Worm (Caenorhabditis elegans): ENCODE measurements around the gene F37C4.4.
"Not testable (repeated sequence)": the region's sequence is repeated elsewhere in the genome, so short reads cannot be mapped to it uniquely, and the experiment has no call there.

The F37C4.4 gene

DNA sequence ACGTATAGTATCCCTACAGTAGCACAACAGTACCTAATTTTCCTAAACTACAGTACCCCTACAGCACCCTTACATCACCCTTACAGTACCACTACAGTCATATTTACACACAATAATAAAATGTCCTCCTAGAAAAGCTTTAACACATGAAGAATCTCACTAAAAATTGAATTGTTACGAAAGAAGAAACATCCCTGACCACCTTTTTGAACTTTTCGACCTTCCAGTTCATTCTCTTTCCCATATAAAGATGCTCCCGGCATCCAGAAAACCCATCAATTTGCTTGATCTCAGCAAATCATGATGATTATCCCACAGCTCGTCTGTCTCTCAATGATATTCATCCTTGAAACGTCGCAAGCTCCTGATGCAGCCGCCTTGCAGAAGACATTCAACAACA, 37.5 kb downstream of the F37C4.4 start, which contains the start of gene F56D6.21:
Gene F56D6.21, plus strand, starts transcription at position 301 of the 400 bp plus-strand sequence.
- no peak for TF ChIP-seq nhr-10 (tag; optimal IDR thresholded peaks at IDR 0.05)
- no peak for TF ChIP-seq R02D3.7 (tag; optimal IDR thresholded peaks at IDR 0.05)
- TF ChIP-seq dmd-4 (tag; optimal IDR thresholded peaks at IDR 0.05): no peak
- no peak for TF ChIP-seq F13H6.1 (tag; optimal IDR thresholded peaks at IDR 0.05)
- no peak for TF ChIP-seq alr-1 (tag; optimal IDR thresholded peaks at IDR 0.05)
- TF ChIP-seq mbf-1 (tag; optimal IDR thresholded peaks at IDR 0.05): no peak
- no peak for TF ChIP-seq lsy-2 (tag; optimal IDR thresholded peaks at IDR 0.05)
- TF ChIP-seq nhr-21 (tag; optimal IDR thresholded peaks at IDR 0.05): no peak
- TF ChIP-seq sma-9 (GFP tag; optimal IDR thresholded peaks at IDR 0.05): no peak
- no peak for TF ChIP-seq sma-9 (tag; optimal IDR thresholded peaks at IDR 0.05)
- no peak for TF ChIP-seq nhr-237 (tag; optimal IDR thresholded peaks at IDR 0.05)
- TF ChIP-seq egl-27 (tag; optimal IDR thresholded peaks at IDR 0.05): no peak
- TF ChIP-seq skn-1 (tag; optimal IDR thresholded peaks at IDR 0.05): no peak
- TF ChIP-seq ztf-11 (tag; optimal IDR thresholded peaks at IDR 0.05): no peak
- TF ChIP-seq sma-3 (GFP tag; optimal IDR thresholded peaks at IDR 0.05): no peak
- no peak for TF ChIP-seq nhr-77 (tag; optimal IDR thresholded peaks at IDR 0.05)
- TF ChIP-seq gmeb-1 (tag; optimal IDR thresholded peaks at IDR 0.05): no peak
- no peak for TF ChIP-seq peb-1 (tag; optimal IDR thresholded peaks at IDR 0.05)
- no peak for TF ChIP-seq mab-5 (tag; optimal IDR thresholded peaks at IDR 0.05)
- no peak for TF ChIP-seq blmp-1 (tag; optimal IDR thresholded peaks at IDR 0.05; ENCODE audit: insufficient read depth)

DNA sequence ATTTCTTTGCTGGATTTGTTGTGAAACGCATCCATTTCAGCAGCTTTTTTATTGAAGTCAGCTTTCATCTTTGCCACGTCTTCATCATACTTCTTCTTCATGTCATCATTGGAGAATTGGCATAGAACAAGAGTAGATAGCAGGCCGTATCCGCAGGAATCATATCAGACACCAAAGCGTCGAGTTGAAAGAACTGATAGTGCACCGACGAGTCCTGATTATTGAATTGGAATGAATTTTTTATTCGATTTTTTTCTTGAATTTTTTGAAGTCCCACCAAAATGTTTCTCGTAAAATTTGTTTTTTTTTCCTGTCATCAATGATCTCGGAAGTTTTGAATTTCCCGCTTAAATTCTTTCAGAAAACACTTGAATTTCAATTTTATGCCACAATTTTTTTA, 39.3 kb downstream of the F37C4.4 start, which contains the start of gene F56D6.11:
Gene F56D6.11, minus strand, starts transcription at position 101 of the 400 bp plus-strand sequence.
- no peak for TF ChIP-seq nhr-77 (tag; optimal IDR thresholded peaks at IDR 0.05)
- TF ChIP-seq crh-2 (tag; optimal IDR thresholded peaks at IDR 0.05): no peak
- no peak for TF ChIP-seq lin-11 (tag; optimal IDR thresholded peaks at IDR 0.05)
- no peak for TF ChIP-seq R02D3.7 (tag; optimal IDR thresholded peaks at IDR 0.05)
- TF ChIP-seq snpc-4 (tag; optimal IDR thresholded peaks at IDR 0.05): no peak
- no peak for TF ChIP-seq nhr-129 (tag; optimal IDR thresholded peaks at IDR 0.05)
- no peak for TF ChIP-seq sem-4 (tag; optimal IDR thresholded peaks at IDR 0.05)
- TF ChIP-seq unc-55 (GFP tag; optimal IDR thresholded peaks at IDR 0.05): no peak
- TF ChIP-seq nhr-25 (tag; optimal IDR thresholded peaks at IDR 0.05): no peak
- no peak for TF ChIP-seq ztf-1 (GFP tag; conservative IDR thresholded peaks at IDR 0.05)
- no peak for TF ChIP-seq nhr-21 (tag; optimal IDR thresholded peaks at IDR 0.05)

DNA sequence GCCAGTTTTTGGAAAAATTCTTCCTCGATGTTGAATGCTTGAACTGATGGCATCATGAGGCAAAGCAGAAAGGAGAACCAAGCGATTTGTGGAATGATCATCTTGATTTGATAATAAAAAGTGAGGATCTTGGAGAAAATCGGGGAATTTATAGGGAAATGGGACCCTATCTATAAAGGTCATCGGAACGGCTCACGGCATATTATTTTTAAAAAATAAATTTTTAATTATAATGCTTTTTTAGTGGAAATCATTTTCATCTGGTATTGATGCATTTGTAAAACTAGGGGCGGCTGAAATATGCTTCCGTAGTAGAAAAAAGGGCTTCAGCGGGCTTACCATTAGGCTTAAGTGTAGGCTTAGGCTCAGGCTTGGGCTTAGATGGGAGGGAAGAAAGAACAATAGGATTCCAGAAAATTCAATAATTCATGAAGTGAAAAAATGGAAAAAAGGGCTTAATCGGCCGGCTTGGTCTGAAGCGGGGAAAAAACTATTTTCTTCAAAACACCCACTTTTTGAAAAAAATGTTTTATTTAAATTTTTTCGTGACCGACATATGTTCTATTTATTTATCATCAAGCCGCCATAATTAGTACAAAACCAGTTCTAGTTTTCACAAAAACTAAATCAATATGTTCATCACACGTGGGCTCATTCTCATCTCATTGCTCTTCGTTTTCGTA, 40.5 kb downstream of the F37C4.4 start, which contains the start of the genes F56D6.22 and F56D6.12:
Gene F56D6.22, minus strand, starts transcription at position 101 of the 683 bp plus-strand sequence.
Gene F56D6.12, plus strand, starts transcription at position 633 of the 683 bp plus-strand sequence.
- TF ChIP-seq elt-3 (tag; optimal IDR thresholded peaks at IDR 0.05) (no peak), ama-1 (optimal IDR thresholded peaks at IDR 0.05) (no peak), egl-27 (tag; optimal IDR thresholded peaks at IDR 0.05) (no peak)

DNA sequence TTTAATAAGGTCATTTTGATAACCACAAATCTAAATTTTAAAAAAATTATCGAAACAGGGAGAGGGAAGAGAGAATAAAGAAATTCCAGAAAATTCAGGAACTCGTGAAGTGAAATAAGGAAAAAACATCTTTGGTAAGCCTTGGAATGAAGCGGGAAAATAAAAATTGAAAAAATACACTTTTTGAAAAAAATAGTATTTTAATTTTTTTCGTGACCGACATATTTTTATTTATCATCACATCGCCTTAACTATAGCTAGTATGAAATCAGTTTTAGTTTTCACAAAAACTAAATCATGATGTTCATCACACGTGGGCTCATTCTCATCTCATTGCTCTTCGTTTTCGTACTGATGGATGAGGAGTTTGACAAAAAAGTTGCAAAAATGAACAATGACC, 42.0 kb downstream of the F37C4.4 start, which contains the start of gene F56D6.13:
Gene F56D6.13, plus strand, starts transcription at position 301 of the 400 bp plus-strand sequence.
- TF ChIP-seq nhr-10 (tag; optimal IDR thresholded peaks at IDR 0.05) (no peak), ztf-1 (GFP tag; conservative IDR thresholded peaks at IDR 0.05) (no peak)

DNA sequence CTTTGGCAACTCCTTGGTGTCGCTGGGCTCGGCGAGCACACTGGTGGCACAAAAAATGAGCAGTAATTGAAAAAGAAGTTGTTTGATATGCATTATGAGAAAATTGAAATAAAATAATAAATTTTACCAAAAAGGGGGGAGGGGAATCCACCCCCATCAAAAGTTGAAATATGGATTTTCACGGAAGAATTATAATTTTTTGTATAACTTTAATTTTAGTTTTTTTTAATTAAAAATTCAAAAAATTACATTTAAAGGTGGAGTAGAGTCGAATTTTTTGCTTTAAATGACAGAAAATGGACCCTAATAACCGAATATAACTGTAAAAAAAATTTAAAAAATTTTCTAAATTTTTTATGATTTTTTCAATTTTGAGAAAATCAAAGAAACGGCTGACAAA, 44.7 kb downstream of the F37C4.4 start, which contains the start of gene F56D6.18:
Gene F56D6.18, minus strand, starts transcription at position 101 of the 400 bp plus-strand sequence.
- not testable (repeated sequence) for TF ChIP-seq skn-1 (tag; optimal IDR thresholded peaks at IDR 0.05); ztf-1 (GFP tag; conservative IDR thresholded peaks at IDR 0.05); ztf-4 (tag; optimal IDR thresholded peaks at IDR 0.05)

DNA sequence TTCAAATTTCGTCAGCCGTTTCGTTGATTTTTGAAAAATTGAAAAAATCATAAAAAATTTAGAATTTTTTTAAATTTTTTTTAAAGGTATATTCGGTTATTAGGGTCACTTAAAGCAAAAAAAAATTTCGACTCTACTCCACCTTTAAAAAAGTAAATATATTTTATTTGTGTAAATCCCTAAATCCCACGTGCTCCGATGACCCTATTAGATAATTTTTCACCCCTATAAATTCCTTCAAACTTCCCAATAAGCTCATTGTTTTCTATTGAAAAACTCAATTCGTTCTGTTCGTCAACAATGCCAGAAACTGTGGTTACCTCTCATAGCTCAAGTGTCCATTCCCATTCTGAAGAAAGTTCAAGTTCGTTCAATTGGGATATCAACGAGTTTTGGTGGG, 45.5 kb downstream of the F37C4.4 start, which contains the start of gene F56D6.20:
Gene F56D6.20, plus strand, starts transcription at position 301 of the 400 bp plus-strand sequence.
- TF ChIP-seq Y55F3AM.14 (GFP tag; optimal IDR thresholded peaks at IDR 0.05): no peak
- no peak for TF ChIP-seq nhr-237 (tag; optimal IDR thresholded peaks at IDR 0.05)
- no peak for TF ChIP-seq unc-55 (GFP tag; optimal IDR thresholded peaks at IDR 0.05)
- no peak for TF ChIP-seq gmeb-1 (tag; optimal IDR thresholded peaks at IDR 0.05)
- no peak for TF ChIP-seq crh-2 (tag; optimal IDR thresholded peaks at IDR 0.05)
- no peak for TF ChIP-seq sma-9 (GFP tag; optimal IDR thresholded peaks at IDR 0.05)
- no peak for TF ChIP-seq sma-9 (tag; optimal IDR thresholded peaks at IDR 0.05)
- TF ChIP-seq mbf-1 (tag; optimal IDR thresholded peaks at IDR 0.05): no peak
- no peak for TF ChIP-seq egl-27 (tag; optimal IDR thresholded peaks at IDR 0.05)
- TF ChIP-seq ceh-16 (tag; optimal IDR thresholded peaks at IDR 0.05): no peak
- TF ChIP-seq nhr-6 (tag; optimal IDR thresholded peaks at IDR 0.05): no peak
- no peak for TF ChIP-seq F13H6.1 (tag; optimal IDR thresholded peaks at IDR 0.05)
- no peak for TF ChIP-seq nhr-11 (tag; optimal IDR thresholded peaks at IDR 0.05)
- TF ChIP-seq nhr-77 (tag; optimal IDR thresholded peaks at IDR 0.05): no peak
- TF ChIP-seq alr-1 (tag; optimal IDR thresholded peaks at IDR 0.05): no peak

Data from whole organism, L2 larva.